Worm (Caenorhabditis elegans) whole organism, L1 larva: ENCODE data around the gene ZC239.5.

Source experiments
- ceh-90 ChIP-seq: sonication (generic microtip); optimal IDR thresholded peaks from 2 replicates; lab custom pipeline; 2016; ENCODE audit warnings: missing genetic modification characterization, missing compliant biosample characterization
- efl-1 ChIP-seq, 4 experiments: fragments of 150-350 bp; optimal IDR thresholded peaks in 3 of 4; peaks in 1 of 4; 1 replicate in 1 of 4; 2 replicates in 3 of 4; lab custom pipeline; 2014; ENCODE audit warnings: missing biosample characterization in 2 of 4, missing genetic modification characterization in 2 of 4, missing genetic modification reagents in 2 of 4
- fkh-10 ChIP-seq: sonication (generic microtip); optimal IDR thresholded peaks from 2 replicates; lab custom pipeline; 2017; ENCODE audit warnings: missing biosample characterization, missing genetic modification reagents, missing genetic modification characterization
- jun-1 ChIP-seq: fragments of 150-350 bp; optimal IDR thresholded peaks from 2 replicates; lab custom pipeline; 2014; ENCODE audit warnings: missing biosample characterization, missing genetic modification reagents, missing genetic modification characterization
- lsy-2 ChIP-seq, 2 experiments: fragments of 150-350 bp; optimal IDR thresholded peaks; 2 replicates each; lab custom pipeline; 2014; ENCODE audit warnings: missing biosample characterization in 2 of 2, missing genetic modification characterization in 2 of 2
- mab-9 ChIP-seq: fragments of 200-800 bp; sonication (Bioruptor generic); IDR thresholded peaks from 2 replicates; pipeline ENCODE4 v1.3.6; 2022; ENCODE audit warnings: missing genetic modification reagents, missing genetic modification characterization, missing compliant biosample characterization
- nhr-11 ChIP-seq: fragments of 150-350 bp; optimal IDR thresholded peaks from 2 replicates; lab custom pipeline; 2014; ENCODE audit warnings: missing biosample characterization, missing genetic modification characterization
- unc-62 ChIP-seq: fragments of 150-350 bp; optimal IDR thresholded peaks from 2 replicates; lab custom pipeline; 2014; ENCODE audit warnings: missing biosample characterization, missing genetic modification reagents, missing genetic modification characterization
- zip-4 ChIP-seq: fragments of 200-800 bp; sonication (Bioruptor generic); optimal IDR thresholded peaks from 2 replicates; lab custom pipeline; 2018; ENCODE audit warnings: mild to moderate bottlenecking, missing genetic modification characterization, moderate library complexity, missing compliant biosample characterization

- TF ChIP-seq mab-9 (GFP tag; lab: Robert Waterston, UW) (no peak), unc-62 (GFP tag; lab: Kevin White, UChicago) (no peak), nhr-11 (tag; lab: Kevin White, UChicago) (no peak), efl-1 (optimal IDR thresholded peaks at IDR 0.05; lab: Kevin White, UChicago) (no peak), efl-1 (GFP tag; optimal IDR thresholded peaks at IDR 0.05 in 1 of 2; lab: Kevin White, UChicago) (no peak), jun-1 (tag; lab: Kevin White, UChicago) (no peak), lsy-2 (tag; optimal IDR thresholded peaks at IDR 0.05; lab: Kevin White, UChicago) (no peak), ceh-90 (no peak), zip-4 (no peak), fkh-10 (GFP tag; lab: Kevin White, UChicago) (no peak)
These were observed 38.9 kb downstream of the ZC239.5 start, which contains the start of gene clec-124 for ce11 chrII:3249406-3249805.
